Worm (Caenorhabditis elegans) whole organism, young adult: Measurements from ENCODE around the gene cks-1.

Experiments used
- B0019.2 ChIP-seq: fragments of 200-800 bp; sonication (Bioruptor generic); conservative IDR thresholded peaks from 2 replicates; pipeline ENCODE4 v1.3.6; 2022; ENCODE audit warnings: missing genetic modification reagents, missing genetic modification characterization, missing compliant biosample characterization
- B0261.1 ChIP-seq: sonication (generic microtip); optimal IDR thresholded peaks from 2 replicates; lab custom pipeline; 2016; ENCODE audit warnings: mild to moderate bottlenecking, missing genetic modification characterization, moderate library complexity, missing compliant biosample characterization
- C06A6.2 ChIP-seq: fragments of 200-800 bp; sonication (Bioruptor generic); conservative IDR thresholded peaks from 2 replicates; pipeline ENCODE4 v1.3.6; 2022; ENCODE audit warnings: missing genetic modification characterization, missing compliant biosample characterization
- F33H1.4 ChIP-seq: fragments of 200-800 bp; sonication (Bioruptor generic); IDR thresholded peaks from 2 replicates; pipeline ENCODE4 v1.3.6; 2022; ENCODE audit warnings: missing genetic modification reagents, missing genetic modification characterization, missing compliant biosample characterization
- F39B2.1 ChIP-seq: fragments of 200-800 bp; sonication (Bioruptor generic); IDR thresholded peaks from 2 replicates; pipeline ENCODE4 v1.3.6; 2022; ENCODE audit warnings: missing genetic modification reagents, missing genetic modification characterization, missing compliant biosample characterization
- F52B5.7 ChIP-seq: sonication (generic microtip); optimal IDR thresholded peaks from 2 replicates; lab custom pipeline; 2016; ENCODE audit warnings: mild to moderate bottlenecking, missing genetic modification characterization, missing compliant biosample characterization
- F55B11.4 ChIP-seq: sonication (generic microtip); optimal IDR thresholded peaks from 2 replicates; lab custom pipeline; 2016; ENCODE audit warnings: missing compliant biosample characterization, missing genetic modification characterization, borderline replicate concordance; ENCODE audit not compliant: insufficient read depth
- F57A8.1 ChIP-seq: fragments of 200-800 bp; sonication (Bioruptor generic); optimal IDR thresholded peaks from 2 replicates; lab custom pipeline; 2018; ENCODE audit warnings: mild to moderate bottlenecking, missing genetic modification characterization, moderate library complexity, missing compliant biosample characterization
- Y53G8AR.9 ChIP-seq: fragments of 200-800 bp; sonication (Bioruptor generic); conservative IDR thresholded peaks from 2 replicates; pipeline ENCODE4 v1.3.6; 2022; ENCODE audit warnings: missing genetic modification reagents, missing genetic modification characterization, missing compliant biosample characterization
- ama-1 ChIP-seq, 3 experiments: fragments of 150-350 bp in 1 of 3; sonication (generic microtip) in 2 of 3; optimal IDR thresholded peaks; 2 replicates each; lab custom pipeline; 2014 to 2018; ENCODE audit warnings: missing biosample characterization in 2 of 3, missing genetic modification characterization in 2 of 3, missing genetic modification reagents in 2 of 3
- aptf-3 ChIP-seq: fragments of 200-800 bp; sonication (Bioruptor generic); IDR thresholded peaks from 2 replicates; pipeline ENCODE4 v1.3.6; 2022; ENCODE audit warnings: missing genetic modification characterization, missing compliant biosample characterization
- cebp-1 ChIP-seq, 2 experiments: fragments of 200-800 bp in 1 of 2; sonication (Bioruptor generic) in 1 of 2; sonication (generic microtip) in 1 of 2; IDR thresholded peaks in 1 of 2; optimal IDR thresholded peaks in 1 of 2; 2 replicates each; pipeline versions ENCODE4 v1.3.6 to Lab custom; 2017 to 2022; ENCODE audit warnings: missing compliant biosample characterization in 2 of 2, missing genetic modification characterization in 2 of 2, mild to moderate bottlenecking in 1 of 2, missing genetic modification reagents in 1 of 2, moderate library complexity in 1 of 2
- ceh-79 ChIP-seq: sonication (generic microtip); optimal IDR thresholded peaks from 2 replicates; lab custom pipeline; 2017; ENCODE audit warnings: mild to moderate bottlenecking, missing genetic modification characterization, missing compliant biosample characterization
- ceh-91 ChIP-seq: fragments of 200-800 bp; sonication (Bioruptor generic); IDR thresholded peaks from 2 replicates; pipeline ENCODE4 v1.3.6; 2022; ENCODE audit warnings: missing genetic modification reagents, missing genetic modification characterization, missing compliant biosample characterization
- dox-1 ChIP-seq: fragments of 200-800 bp; sonication (Bioruptor generic); IDR thresholded peaks from 2 replicates; pipeline ENCODE4 v1.3.6; 2022; ENCODE audit warnings: missing genetic modification reagents, missing genetic modification characterization, missing compliant biosample characterization
- dpff-1 ChIP-seq: sonication (generic microtip); optimal IDR thresholded peaks from 2 replicates; lab custom pipeline; 2017; ENCODE audit warnings: mild to moderate bottlenecking, missing genetic modification characterization, missing compliant biosample characterization
- egl-44 ChIP-seq: fragments of 200-800 bp; sonication (Bioruptor generic); IDR thresholded peaks from 2 replicates; pipeline ENCODE4 v1.3.6; 2022; ENCODE audit warnings: missing genetic modification reagents, missing genetic modification characterization, missing compliant biosample characterization
- ets-4 ChIP-seq: fragments of 200-800 bp; sonication (Bioruptor generic); optimal IDR thresholded peaks from 2 replicates; lab custom pipeline; 2018; ENCODE audit warnings: mild to moderate bottlenecking, missing genetic modification characterization, missing compliant biosample characterization
- gei-17 ChIP-seq: fragments of 200-800 bp; sonication (Bioruptor generic); optimal IDR thresholded peaks from 2 replicates; lab custom pipeline; 2018; ENCODE audit warnings: mild to moderate bottlenecking, missing genetic modification characterization, missing compliant biosample characterization
- hlh-12 ChIP-seq: sonication (generic microtip); optimal IDR thresholded peaks from 2 replicates; lab custom pipeline; 2016; ENCODE audit warnings: missing genetic modification characterization, missing compliant biosample characterization
- hlh-26 ChIP-seq: fragments of 200-800 bp; sonication (Bioruptor generic); conservative IDR thresholded peaks from 2 replicates; pipeline ENCODE4 v1.3.6; 2022; ENCODE audit warnings: missing genetic modification reagents, missing genetic modification characterization, missing compliant biosample characterization
- hmg-1.2 ChIP-seq: fragments of 200-800 bp; sonication (Bioruptor generic); IDR thresholded peaks from 2 replicates; pipeline ENCODE4 v1.3.6; 2022; ENCODE audit warnings: missing genetic modification reagents, missing genetic modification characterization, missing compliant biosample characterization
- hsf-1 ChIP-seq: fragments of 200-800 bp; sonication (Bioruptor generic); IDR thresholded peaks from 2 replicates; pipeline ENCODE4 v1.3.6; 2022; ENCODE audit warnings: missing genetic modification reagents, missing genetic modification characterization, missing compliant biosample characterization
- lin-26 ChIP-seq: fragments of 200-800 bp; sonication (Bioruptor generic); IDR thresholded peaks from 2 replicates; pipeline ENCODE4 v1.3.6; 2022; ENCODE audit warnings: missing genetic modification reagents, missing genetic modification characterization, missing compliant biosample characterization
- lin-35 ChIP-seq, 3 experiments: fragments of 150-350 bp in 2 of 3; sonication (generic microtip) in 1 of 3; optimal IDR thresholded peaks; 2 replicates each; lab custom pipeline; 2014 to 2018; ENCODE audit warnings: missing biosample characterization in 3 of 3, missing genetic modification characterization in 3 of 3, missing genetic modification reagents in 3 of 3
- lin-54 ChIP-seq: fragments of 200-800 bp; sonication (Bioruptor generic); optimal IDR thresholded peaks from 2 replicates; lab custom pipeline; 2018; ENCODE audit warnings: mild to moderate bottlenecking, missing genetic modification characterization, missing compliant biosample characterization
- lsl-1 ChIP-seq: fragments of 200-800 bp; sonication (Bioruptor generic); optimal IDR thresholded peaks from 2 replicates; lab custom pipeline; 2018; ENCODE audit warnings: mild to moderate bottlenecking, missing genetic modification characterization, moderate library complexity, missing compliant biosample characterization
- lsy-27 ChIP-seq: sonication (generic microtip); optimal IDR thresholded peaks from 2 replicates; lab custom pipeline; 2017; ENCODE audit warnings: missing genetic modification characterization, mild to moderate bottlenecking, missing compliant biosample characterization, antibody characterized with exemption, missing genotype, borderline replicate concordance; ENCODE audit not compliant: insufficient read depth
- madf-6 ChIP-seq: fragments of 200-800 bp; sonication (Bioruptor generic); IDR thresholded peaks from 2 replicates; pipeline ENCODE4 v1.3.6; 2022; ENCODE audit warnings: missing genetic modification reagents, missing genetic modification characterization, missing compliant biosample characterization
- madf-8 ChIP-seq: fragments of 200-800 bp; sonication (Bioruptor generic); conservative IDR thresholded peaks from 2 replicates; pipeline ENCODE4 v1.3.6; 2022; ENCODE audit warnings: missing genetic modification reagents, missing genetic modification characterization, missing compliant biosample characterization
- nfya-1 ChIP-seq: sonication (generic microtip); optimal IDR thresholded peaks from 2 replicates; lab custom pipeline; 2017; ENCODE audit warnings: antibody characterized with exemption, missing compliant biosample characterization, missing genetic modification characterization, borderline replicate concordance; ENCODE audit not compliant: insufficient read depth
- nfyb-1 ChIP-seq: fragments of 200-800 bp; sonication (Bioruptor generic); IDR thresholded peaks from 2 replicates; pipeline ENCODE4 v1.3.6; 2022; ENCODE audit warnings: missing genetic modification reagents, missing genetic modification characterization, missing compliant biosample characterization
- nhr-120 ChIP-seq: fragments of 200-800 bp; sonication (Bioruptor generic); IDR thresholded peaks from 2 replicates; pipeline ENCODE4 v1.3.6; 2022; ENCODE audit warnings: missing genetic modification characterization, missing compliant biosample characterization
- repo-1 ChIP-seq: sonication (generic microtip); optimal IDR thresholded peaks from 2 replicates; lab custom pipeline; 2017; ENCODE audit warnings: mild to moderate bottlenecking, missing genetic modification characterization, missing compliant biosample characterization
- snpc-4 ChIP-seq, 5 experiments: fragments of 150-350 bp in 1 of 5; sonication (generic microtip) in 4 of 5; optimal IDR thresholded peaks; 2 replicates each; lab custom pipeline; 2014 to 2018; ENCODE audit warnings: missing genetic modification characterization in 5 of 5, missing biosample characterization in 3 of 5, antibody characterized with exemption in 2 of 5, mild to moderate bottlenecking in 2 of 5, missing compliant biosample characterization in 2 of 5, missing genotype in 2 of 5, moderate library complexity in 2 of 5, missing genetic modification reagents in 1 of 5
- sptf-2 ChIP-seq: fragments of 200-800 bp; sonication (Bioruptor generic); optimal IDR thresholded peaks from 2 replicates; lab custom pipeline; 2018; ENCODE audit warnings: mild to moderate bottlenecking, missing genetic modification characterization, missing compliant biosample characterization
- tlf-1 ChIP-seq: fragments of 200-800 bp; sonication (Bioruptor generic); optimal IDR thresholded peaks from 2 replicates; lab custom pipeline; 2018; ENCODE audit warnings: mild to moderate bottlenecking, missing genetic modification characterization, missing compliant biosample characterization
- ztf-28 ChIP-seq: fragments of 200-800 bp; sonication (Bioruptor generic); IDR thresholded peaks from 2 replicates; pipeline ENCODE4 v1.3.6; 2022; ENCODE audit warnings: missing genetic modification reagents, missing genetic modification characterization, missing compliant biosample characterization

cks-1 gene

DNA sequence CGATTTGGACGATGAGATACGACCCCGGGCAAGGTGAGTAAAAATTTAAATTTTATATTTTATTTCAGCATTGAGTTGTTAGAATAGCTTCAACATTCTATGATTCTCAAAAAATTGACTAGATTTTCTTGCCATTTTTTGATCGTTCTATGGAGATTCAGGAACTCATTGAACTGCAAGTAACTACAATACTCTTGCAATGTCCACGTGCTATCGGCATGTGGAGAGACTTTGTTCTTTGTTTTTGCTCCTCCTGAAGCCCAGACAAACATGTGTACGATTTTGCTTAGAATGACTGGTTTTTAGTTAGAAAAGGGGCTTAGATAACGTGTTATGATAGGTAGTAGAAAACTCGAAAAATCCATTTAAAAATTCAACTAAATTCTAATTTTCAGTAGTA lies 22.2 kb downstream of the cks-1 start:
- TF ChIP-seq dox-1 (GFP tag; lab: Robert Waterston, UW) = no peak
- no peak for TF ChIP-seq F57A8.1 (GFP tag; lab: Kevin White, UChicago)
- TF ChIP-seq lin-26 = no peak
- no peak for TF ChIP-seq madf-8
- TF ChIP-seq snpc-4 (GFP tag; optimal IDR thresholded peaks at IDR 0.05; lab: Kevin White, UChicago) = no peak
- TF ChIP-seq snpc-4 (tag; optimal IDR thresholded peaks at IDR 0.05; lab: Kevin White, UChicago) = no peak
- TF ChIP-seq ceh-79 (tag; lab: Kevin White, UChicago) = no peak
- no peak for TF ChIP-seq lsy-27 (tag; lab: Kevin White, UChicago)
- TF ChIP-seq nhr-120 = no peak
- TF ChIP-seq hsf-1 = no peak
- TF ChIP-seq ceh-91 (GFP tag; lab: Robert Waterston, UW) = no peak
- TF ChIP-seq, all 124 proteins: peak for 0

ce11 chrIV:8538011-8538658 lies 24.4 kb downstream of the cks-1 start:
- TF ChIP-seq madf-8 (no peak), C06A6.2 (GFP tag; lab: Robert Waterston, UW) (0 out of 2 replicates have a peak, but pooled peaks have one; percentile 19), F55B11.4 (no peak), tlf-1 (GFP tag; lab: Kevin White, UChicago) (peak; percentile 26), F39B2.1 (GFP tag; lab: Robert Waterston, UW) (no peak), dpff-1 (peak; percentile 37), Y53G8AR.9 (GFP tag; lab: Robert Waterston, UW) (0 out of 2 replicates have a peak, but pooled peaks have one; percentile 56), repo-1 (tag; lab: Kevin White, UChicago) (peak; percentile 50), nfyb-1 (GFP tag; lab: Robert Waterston, UW) (0 out of 2 replicates have a peak, but pooled peaks have one; percentile 36), cebp-1 (GFP tag; IDR thresholded peaks at IDR 0.05; lab: Robert Waterston, UW) (no peak), cebp-1 (tag; optimal IDR thresholded peaks at IDR 0.05; lab: Kevin White, UChicago) (peak; percentile 11), ztf-28 (GFP tag; lab: Robert Waterston, UW) (no peak)

- TF ChIP-seq sptf-2 (GFP tag; lab: Kevin White, UChicago) (no peak), gei-17 (GFP tag; lab: Kevin White, UChicago) (no peak), aptf-3 (no peak), lin-35 (GFP tag; optimal IDR thresholded peaks at IDR 0.05; lab: Kevin White, UChicago) (peak in 1 of 3 experiments; percentile 15), ama-1 (optimal IDR thresholded peaks at IDR 0.05; lab: Kevin White, UChicago) (no peak), ama-1 (GFP tag; optimal IDR thresholded peaks at IDR 0.05; lab: Kevin White, UChicago) (no peak), madf-8 (no peak), B0019.2 (GFP tag; lab: Robert Waterston, UW) (no peak), ets-4 (GFP tag; lab: Kevin White, UChicago) (no peak), F33H1.4 (GFP tag; lab: Robert Waterston, UW) (0 out of 2 replicates have a peak, but pooled peaks have one; percentile 9), madf-6 (GFP tag; lab: Robert Waterston, UW) (peak; percentile 35; the same call in 1 of the 2 replicates), hlh-26 (GFP tag; lab: Robert Waterston, UW) (no peak), B0261.1 (tag; lab: Kevin White, UChicago) (no peak), hlh-12 (no peak), egl-44 (GFP tag; lab: Robert Waterston, UW) (no peak), F57A8.1 (GFP tag; lab: Kevin White, UChicago) (no peak), lsl-1 (GFP tag; lab: Kevin White, UChicago) (peak; percentile 71), F52B5.7 (tag; lab: Kevin White, UChicago) (no peak), hmg-1.2 (GFP tag; lab: Robert Waterston, UW) (0 out of 2 replicates have a peak, but pooled peaks have one; percentile 6), lin-54 (GFP tag; lab: Kevin White, UChicago) (peak; percentile 54), nfya-1 (no peak)
Observed at ce11 chrIV:8538659-8539173, 25.0 kb downstream of the cks-1 start, which contains the start of gene hyl-1. hyl-1 (plus strand) TSS chrIV:8539123.
